Fruit fly (Drosophila melanogaster) whole organism, embryonic: Measurements from ENCODE around the gene lbl.
A peak's percentile ranks its signal among the peaks of the same experiment; 100 is the strongest.

Source experiments
- ATbp ChIP-seq: fragments of 200-800 bp; sonication (Bioruptor generic); optimal IDR thresholded peaks from 2 replicates; lab custom pipeline; 2017; ENCODE audit warnings: missing biosample characterization, mild to moderate bottlenecking, missing genetic modification characterization, missing genetic modification reagents
- Bgb ChIP-seq: fragments of 200-800 bp; sonication (Bioruptor generic); IDR thresholded peaks from 2 replicates; pipeline ENCODE4 v1.3.6; 2022; ENCODE audit warnings: missing biosample characterization, missing genetic modification characterization; ENCODE audit not compliant: partially characterized antibody
- Bteb2 ChIP-seq: fragments of 200-800 bp; sonication (Bioruptor generic); optimal IDR thresholded peaks from 2 replicates; lab custom pipeline; 2016; ENCODE audit warnings: missing biosample characterization, missing genetic modification characterization
- CG10462 ChIP-seq: fragments of 200-800 bp; sonication (Bioruptor generic); optimal IDR thresholded peaks from 2 replicates; lab custom pipeline; 2016; ENCODE audit warnings: missing biosample characterization, missing genetic modification characterization
- CG1602 ChIP-seq: fragments of 200-800 bp; sonication (Bioruptor generic); optimal IDR thresholded peaks from 3 replicates; lab custom pipeline; 2016; ENCODE audit warnings: missing biosample characterization, missing genetic modification characterization
- CG16815 ChIP-seq: fragments of 200-800 bp; sonication (Bioruptor generic); optimal IDR thresholded peaks from 3 replicates; lab custom pipeline; 2017; ENCODE audit warnings: missing biosample characterization, mild to moderate bottlenecking, missing genetic modification characterization
- CG2712 ChIP-seq: fragments of 200-800 bp; optimal IDR thresholded peaks from 3 replicates; lab custom pipeline; 2019; ENCODE audit warnings: missing biosample characterization, mild to moderate bottlenecking, missing genetic modification characterization, moderate library complexity
- CG5953 ChIP-seq: fragments of 200-800 bp; sonication (Bioruptor generic); IDR thresholded peaks from 2 replicates; pipeline ENCODE4 v1.3.6; 2022; ENCODE audit warnings: missing biosample characterization, missing genetic modification characterization
- CG7786 ChIP-seq: fragments of 200-800 bp; sonication (Bioruptor generic); optimal IDR thresholded peaks from 2 replicates; lab custom pipeline; 2016; ENCODE audit warnings: missing biosample characterization, missing genetic modification characterization
- CG7928 ChIP-seq: fragments of 200-800 bp; sonication (Bioruptor generic); optimal IDR thresholded peaks from 2 replicates; lab custom pipeline; 2017; ENCODE audit warnings: missing biosample characterization, mild to moderate bottlenecking, missing genetic modification characterization
- CG8281 ChIP-seq: fragments of 200-800 bp; sonication (Bioruptor generic); optimal IDR thresholded peaks from 2 replicates; lab custom pipeline; 2018; ENCODE audit warnings: missing biosample characterization, mild to moderate bottlenecking, missing genetic modification characterization, moderate library complexity
- CG8924 ChIP-seq: fragments of 200-800 bp; optimal IDR thresholded peaks from 3 replicates; lab custom pipeline; 2019; ENCODE audit warnings: missing biosample characterization, mild to moderate bottlenecking, missing genetic modification characterization, moderate library complexity
- CG9797 ChIP-seq: fragments of 200-800 bp; sonication (Bioruptor generic); optimal IDR thresholded peaks from 3 replicates; lab custom pipeline; 2018; ENCODE audit warnings: missing biosample characterization, mild to moderate bottlenecking, missing genetic modification characterization
- Camta ChIP-seq: fragments of 200-800 bp; sonication (Bioruptor generic); optimal IDR thresholded peaks from 2 replicates; lab custom pipeline; 2016; ENCODE audit warnings: missing biosample characterization, missing genetic modification characterization
- Dip3 ChIP-seq: fragments of 200-800 bp; sonication (Bioruptor generic); optimal IDR thresholded peaks from 3 replicates; lab custom pipeline; 2016; ENCODE audit warnings: missing biosample characterization, missing genetic modification characterization
- Eip74EF ChIP-seq, 2 experiments: fragments of 200-800 bp in 1 of 2; fragments of >200 bp in 1 of 2; sonication (Bioruptor generic) in 1 of 2; optimal IDR thresholded peaks; 2 replicates each; lab custom pipeline; 2017 to 2019; ENCODE audit warnings: missing biosample characterization in 2 of 2, missing genetic modification characterization in 2 of 2, mild to moderate bottlenecking in 1 of 2, moderate library complexity in 1 of 2
- H15 ChIP-seq: fragments of 200-800 bp; sonication (Bioruptor generic); IDR thresholded peaks from 3 replicates; pipeline ENCODE4 v1.3.6; 2022; ENCODE audit warnings: missing biosample characterization, missing genetic modification characterization
- H2.0 ChIP-seq: fragments of 200-800 bp; sonication (Bioruptor generic); IDR thresholded peaks from 2 replicates; pipeline ENCODE4 v1.3.6; 2022; ENCODE audit warnings: missing biosample characterization, missing genetic modification characterization
- HLH4C ChIP-seq: fragments of 200-800 bp; sonication (Bioruptor generic); IDR thresholded peaks from 3 replicates; pipeline ENCODE4 v1.3.6; 2022; ENCODE audit warnings: missing biosample characterization, missing genetic modification characterization; ENCODE audit not compliant: partially characterized antibody
- HmgD ChIP-seq: fragments of 200-800 bp; sonication (Bioruptor generic); optimal IDR thresholded peaks from 3 replicates; lab custom pipeline; 2016; ENCODE audit warnings: missing biosample characterization, missing genetic modification characterization
- Hr78 ChIP-seq, 2 experiments: fragments of 200-800 bp in 1 of 2; fragments of >200 bp in 1 of 2; sonication (Bioruptor generic) in 1 of 2; optimal IDR thresholded peaks; 2 replicates each; lab custom pipeline; 2017 to 2019; ENCODE audit warnings: missing biosample characterization in 2 of 2, missing genetic modification characterization in 2 of 2, mild to moderate bottlenecking in 1 of 2, moderate library complexity in 1 of 2
- Mrtf ChIP-seq: fragments of 200-800 bp; sonication (Bioruptor generic); IDR thresholded peaks from 3 replicates; pipeline ENCODE4 v1.3.6; 2022; ENCODE audit warnings: missing biosample characterization, missing genetic modification characterization
- NC2β ChIP-seq: fragments of 200-800 bp; sonication (Bioruptor generic); optimal IDR thresholded peaks from 2 replicates; lab custom pipeline; 2016; ENCODE audit warnings: missing biosample characterization, missing genetic modification characterization
- Poxn ChIP-seq: fragments of 200-800 bp; sonication (Bioruptor generic); IDR thresholded peaks from 2 replicates; pipeline ENCODE4 v1.3.6; 2022; ENCODE audit warnings: missing biosample characterization, missing genetic modification characterization
- TFAM ChIP-seq: fragments of 200-800 bp; sonication (Bioruptor generic); optimal IDR thresholded peaks from 2 replicates; lab custom pipeline; 2017; ENCODE audit warnings: missing biosample characterization, missing genetic modification characterization, inconsistent platforms
- abd-A ChIP-seq: fragments of 200-800 bp; sonication (Bioruptor generic); optimal IDR thresholded peaks from 3 replicates; lab custom pipeline; 2019; ENCODE audit warnings: missing biosample characterization, mild to moderate bottlenecking, missing genetic modification characterization, moderate library complexity
- ac ChIP-seq: fragments of 200-800 bp; sonication (Bioruptor generic); optimal IDR thresholded peaks from 3 replicates; lab custom pipeline; 2017; ENCODE audit warnings: missing biosample characterization, mild to moderate bottlenecking, missing genetic modification characterization
- ase ChIP-seq: fragments of 200-800 bp; sonication (Bioruptor generic); IDR thresholded peaks from 3 replicates; pipeline ENCODE4 v1.3.6; 2022; ENCODE audit warnings: missing biosample characterization, missing genetic modification characterization
- bbx ChIP-seq: fragments of 200-800 bp; sonication (Bioruptor generic); IDR thresholded peaks from 2 replicates; pipeline ENCODE4 v1.3.6; 2022; ENCODE audit warnings: missing biosample characterization, missing genetic modification characterization; ENCODE audit not compliant: partially characterized antibody
- br ChIP-seq: fragments of >200 bp; optimal IDR thresholded peaks from 2 replicates; lab custom pipeline; 2017
- cas ChIP-seq: fragments of 200-800 bp; sonication (Bioruptor generic); IDR thresholded peaks from 2 replicates; pipeline ENCODE4 v1.3.6; 2022; ENCODE audit warnings: missing biosample characterization, missing genetic modification characterization
- cg ChIP-seq: fragments of 200-800 bp; sonication (Bioruptor generic); optimal IDR thresholded peaks from 3 replicates; lab custom pipeline; 2019; ENCODE audit warnings: missing biosample characterization, mild to moderate bottlenecking, missing genetic modification characterization, moderate library complexity
- dmrt99B ChIP-seq: fragments of 200-800 bp; sonication (Bioruptor generic); optimal IDR thresholded peaks from 2 replicates; lab custom pipeline; 2018; ENCODE audit warnings: missing biosample characterization, mild to moderate bottlenecking, missing genetic modification characterization, moderate library complexity
- fd102C ChIP-seq: fragments of 200-800 bp; sonication (Bioruptor generic); optimal IDR thresholded peaks from 2 replicates; lab custom pipeline; 2018; ENCODE audit warnings: missing biosample characterization, mild to moderate bottlenecking, missing genetic modification characterization, moderate library complexity
- ftz-f1 ChIP-seq: fragments of 200-800 bp; sonication (Bioruptor generic); optimal IDR thresholded peaks from 2 replicates; lab custom pipeline; 2016; ENCODE audit warnings: missing biosample characterization, missing genetic modification characterization
- hb ChIP-seq: fragments of 200-800 bp; sonication (Bioruptor generic); IDR thresholded peaks from 3 replicates; pipeline ENCODE4 v1.3.6; 2022; ENCODE audit warnings: missing biosample characterization, missing genetic modification characterization; ENCODE audit not compliant: partially characterized antibody
- lilli ChIP-seq: fragments of 200-800 bp; sonication (Bioruptor generic); optimal IDR thresholded peaks from 3 replicates; lab custom pipeline; 2016; ENCODE audit warnings: missing biosample characterization, missing genetic modification characterization
- luna ChIP-seq: fragments of 200-800 bp; sonication (Bioruptor generic); optimal IDR thresholded peaks from 2 replicates; lab custom pipeline; 2016; ENCODE audit warnings: missing biosample characterization, missing genetic modification characterization
- nerfin-2 ChIP-seq: fragments of 200-800 bp; sonication (Bioruptor generic); IDR thresholded peaks from 2 replicates; pipeline ENCODE4 v1.3.6; 2022; ENCODE audit warnings: missing biosample characterization, missing genetic modification characterization; ENCODE audit not compliant: partially characterized antibody
- oc ChIP-seq: fragments of 200-800 bp; sonication (Bioruptor generic); optimal IDR thresholded peaks from 2 replicates; lab custom pipeline; 2018; ENCODE audit warnings: missing biosample characterization, mild to moderate bottlenecking, missing genetic modification characterization, moderate library complexity
- onecut ChIP-seq: fragments of 200-800 bp; sonication (Bioruptor generic); IDR thresholded peaks from 2 replicates; pipeline ENCODE4 v1.3.6; 2022; ENCODE audit warnings: missing biosample characterization, missing genetic modification characterization
- p53 ChIP-seq: fragments of 200-800 bp; sonication (Bioruptor generic); optimal IDR thresholded peaks from 2 replicates; lab custom pipeline; 2016; ENCODE audit warnings: missing biosample characterization, missing genetic modification characterization
- pros ChIP-seq: fragments of 200-800 bp; sonication (Bioruptor generic); optimal IDR thresholded peaks from 3 replicates; lab custom pipeline; 2019; ENCODE audit warnings: missing biosample characterization, mild to moderate bottlenecking, missing genetic modification characterization, moderate library complexity
- slbo ChIP-seq: fragments of 200-800 bp; sonication (Bioruptor generic); IDR thresholded peaks from 2 replicates; pipeline ENCODE4 v1.3.6; 2022; ENCODE audit warnings: missing biosample characterization, missing genetic modification characterization
- ssp ChIP-seq: fragments of 200-800 bp; sonication (Bioruptor generic); IDR thresholded peaks from 2 replicates; pipeline ENCODE4 v1.3.6; 2022; ENCODE audit warnings: missing biosample characterization, missing genetic modification characterization
- stc ChIP-seq: fragments of 200-800 bp; sonication (Bioruptor generic); IDR thresholded peaks from 2 replicates; pipeline ENCODE4 v1.3.6; 2022; ENCODE audit warnings: missing biosample characterization, missing genetic modification characterization
- tll ChIP-seq, 2 experiments: fragments of 200-800 bp in 1 of 2; fragments of >200 bp in 1 of 2; sonication (Bioruptor generic) in 1 of 2; optimal IDR thresholded peaks; 2 replicates each; lab custom pipeline; 2017 to 2019; ENCODE audit warnings: missing biosample characterization in 2 of 2, missing genetic modification characterization in 2 of 2, mild to moderate bottlenecking in 1 of 2, moderate library complexity in 1 of 2
- tna ChIP-seq: fragments of 200-800 bp; sonication (Bioruptor generic); IDR thresholded peaks from 2 replicates; pipeline ENCODE4 v1.3.6; 2022; ENCODE audit warnings: missing biosample characterization, missing genetic modification characterization; ENCODE audit not compliant: partially characterized antibody
- ttk ChIP-seq: fragments of 200-800 bp; sonication (Bioruptor generic); IDR thresholded peaks from 2 replicates; pipeline ENCODE4 v2.1.2; 2022; ENCODE audit warnings: missing biosample characterization, missing genetic modification characterization
- twi ChIP-seq: fragments of 200-800 bp; optimal IDR thresholded peaks from 2 replicates; lab custom pipeline; 2019; ENCODE audit warnings: missing biosample characterization, mild to moderate bottlenecking, missing genetic modification characterization, moderate library complexity
- unc-4 ChIP-seq: fragments of 200-800 bp; sonication (Bioruptor generic); IDR thresholded peaks from 2 replicates; pipeline ENCODE4 v1.3.6; 2022; ENCODE audit warnings: missing biosample characterization, missing genetic modification characterization; ENCODE audit not compliant: partially characterized antibody

Gene lbl

DNA sequence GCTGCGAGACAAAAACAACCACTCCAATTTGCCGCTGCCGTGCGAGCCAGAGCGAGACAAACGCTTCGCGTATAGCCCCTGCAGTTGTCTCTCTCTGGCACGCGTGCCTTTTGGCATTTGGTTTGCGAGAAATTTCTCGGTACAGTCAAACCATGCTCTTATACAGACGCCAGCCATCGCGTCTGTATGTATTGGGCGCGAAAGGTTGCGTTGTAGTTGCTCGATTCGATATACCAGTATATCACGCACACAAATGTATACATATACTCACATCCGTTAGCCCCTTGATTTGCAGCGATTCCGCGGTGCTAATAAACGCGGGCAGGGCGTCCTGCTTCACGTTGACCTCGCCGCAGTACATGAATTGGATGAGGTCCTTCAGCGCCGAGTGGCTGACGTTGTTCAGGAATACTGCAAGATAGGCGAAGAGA is 57.6 kb downstream of the lbl start (continued):
- TF ChIP-seq CG2712 = peak; percentile 28
- TF ChIP-seq unc-4 (GFP tag; lab: Robert Waterston, UW) = no peak; the same call in none of the 2 replicates
- no peak for TF ChIP-seq p53 (GFP tag; lab: Kevin White, UChicago)
- TF ChIP-seq ftz-f1 (GFP tag; lab: Kevin White, UChicago) = peak; percentile 3
- no peak for TF ChIP-seq nerfin-2 (GFP tag; lab: Robert Waterston, UW)
- no peak for TF ChIP-seq cas (GFP tag; lab: Robert Waterston, UW)
- TF ChIP-seq CG9797 = no peak
- no peak for TF ChIP-seq Poxn (GFP tag; lab: Robert Waterston, UW)
- TF ChIP-seq lilli (GFP tag; lab: Kevin White, UChicago) = peak; percentile 23
- TF ChIP-seq dmrt99B (tag; lab: Kevin White, UChicago) = no peak
- TF ChIP-seq NC2β (GFP tag; lab: Kevin White, UChicago) = no peak
- no peak for TF ChIP-seq H15 (GFP tag; lab: Robert Waterston, UW)
- TF ChIP-seq slbo (GFP tag; lab: Robert Waterston, UW) = no peak
- TF ChIP-seq HmgD (GFP tag; lab: Kevin White, UChicago) = peak; percentile 12
- no peak for TF ChIP-seq Bteb2 (GFP tag; lab: Kevin White, UChicago)
- TF ChIP-seq ATbp = no peak
- no peak for TF ChIP-seq tna (GFP tag; lab: Robert Waterston, UW)
- TF ChIP-seq luna (GFP tag; lab: Kevin White, UChicago) = no peak
- no peak for TF ChIP-seq tll (GFP tag; optimal IDR thresholded peaks at IDR 0.05; lab: Kevin White, UChicago)
- no peak for TF ChIP-seq TFAM (GFP tag; lab: Kevin White, UChicago)
- TF ChIP-seq ttk (GFP tag; lab: Robert Waterston, UW) = no peak
- TF ChIP-seq CG5953 = no peak
- peak; percentile 92 for TF ChIP-seq cg
- TF ChIP-seq br (lab: Kevin White, UChicago) = no peak
- no peak for TF ChIP-seq ase
- TF ChIP-seq pros (GFP tag; lab: Kevin White, UChicago) = peak; percentile 43
- no peak for TF ChIP-seq ssp
- no peak for TF ChIP-seq CG1602 (GFP tag; lab: Kevin White, UChicago)
- TF ChIP-seq Mrtf (GFP tag; lab: Robert Waterston, UW) = no peak
- peak; percentile 51 for TF ChIP-seq onecut (GFP tag; lab: Robert Waterston, UW)
- TF ChIP-seq CG10462 (GFP tag; lab: Kevin White, UChicago) = no peak
- TF ChIP-seq CG16815 = no peak
- peak; percentile 30; the same call in 1 of the 2 replicates for TF ChIP-seq stc (GFP tag; lab: Robert Waterston, UW)
- no peak for TF ChIP-seq Camta (GFP tag; lab: Kevin White, UChicago)
- TF ChIP-seq oc (tag; lab: Kevin White, UChicago) = no peak
- TF ChIP-seq CG8281 (tag; lab: Kevin White, UChicago) = no peak
- TF ChIP-seq abd-A = peak; percentile 82
- no peak for TF ChIP-seq ac (GFP tag; lab: Kevin White, UChicago)
- TF ChIP-seq twi (tag; lab: Kevin White, UChicago) = no peak
- TF ChIP-seq Eip74EF (GFP tag; optimal IDR thresholded peaks at IDR 0.05; lab: Kevin White, UChicago) = no peak
- TF ChIP-seq CG7928 (GFP tag; lab: Kevin White, UChicago) = no peak
- TF ChIP-seq bbx (GFP tag; lab: Robert Waterston, UW) = peak; percentile 78
- TF ChIP-seq CG8924 (tag; lab: Kevin White, UChicago) = peak; percentile 55
- TF ChIP-seq hb (GFP tag; lab: Robert Waterston, UW) = no peak
- no peak for TF ChIP-seq fd102C (GFP tag; lab: Kevin White, UChicago)
- no peak; the same call in 2 of the 3 replicates for TF ChIP-seq HLH4C
- TF ChIP-seq Hr78 (GFP tag; optimal IDR thresholded peaks at IDR 0.05; lab: Kevin White, UChicago) = no peak
- peak; percentile 66 for TF ChIP-seq Bgb (GFP tag; lab: Robert Waterston, UW)
- no peak for TF ChIP-seq CG7786 (GFP tag; lab: Kevin White, UChicago)
- TF ChIP-seq H2.0 (GFP tag; lab: Robert Waterston, UW) = no peak
- TF ChIP-seq Dip3 (GFP tag; lab: Kevin White, UChicago) = no peak
